Fruit fly (Drosophila melanogaster) whole organism, adult: ENCODE results near the gene lmgB.

Experiments used
- CG1620 ChIP-seq: fragments of 200-800 bp; sonication (Bioruptor generic); optimal IDR thresholded peaks from 2 replicates; lab custom pipeline; 2016; ENCODE audit warnings: missing biosample characterization, missing genetic modification characterization
- kay ChIP-seq: fragments of 200-800 bp; sonication (Bioruptor generic); peaks from one replicate; lab custom pipeline; 2016; ENCODE audit warnings: missing biosample characterization, missing genetic modification characterization, borderline replicate concordance

DNA sequence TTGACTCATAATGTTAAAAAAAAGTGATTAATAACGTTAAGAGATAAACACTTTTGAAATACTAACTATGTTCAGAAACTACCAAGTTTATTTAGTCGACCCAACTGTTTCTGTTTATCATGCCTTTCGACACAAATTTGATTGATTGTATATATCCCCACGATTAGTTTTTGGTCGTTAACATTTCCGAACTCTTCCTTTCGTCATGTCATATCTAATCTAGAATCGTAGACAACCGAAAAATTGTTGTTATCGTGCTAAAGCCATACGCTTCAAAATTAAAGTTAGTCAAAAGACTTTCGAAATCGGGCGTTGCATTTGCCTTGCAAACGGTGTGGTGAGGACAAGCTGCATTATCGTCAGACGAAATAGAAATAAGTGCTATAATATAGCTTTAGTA lies 1.8 kb upstream of the lmgB start:
- no peak for TF ChIP-seq CG1620 (GFP tag; lab: Kevin White, UChicago)
- no peak for TF ChIP-seq kay
